Worm (Caenorhabditis elegans) whole organism, mixed stage, embryonic: Measurements from ENCODE around the gene cnc-2.

ENCODE experiments used
- M03D4.4 ChIP-seq: sonication (generic microtip); optimal IDR thresholded peaks from 2 replicates; lab custom pipeline; 2017; ENCODE audit warnings: mild to moderate bottlenecking, missing genetic modification characterization, missing compliant biosample characterization
- bed-3 ChIP-seq: fragments of 200-800 bp; sonication (Bioruptor generic); optimal IDR thresholded peaks from 3 replicates; lab custom pipeline; 2018; ENCODE audit warnings: mild to moderate bottlenecking, missing genetic modification characterization, moderate library complexity, missing compliant biosample characterization
- blmp-1 ChIP-seq: fragments of 150-350 bp; optimal IDR thresholded peaks from 2 replicates; lab custom pipeline; 2014; ENCODE audit warnings: missing biosample characterization, missing genetic modification characterization
- ceh-39 ChIP-seq: fragments of 150-350 bp; optimal IDR thresholded peaks from 2 replicates; lab custom pipeline; 2014; ENCODE audit warnings: missing biosample characterization, missing genetic modification characterization
- ceh-83 ChIP-seq: fragments of 200-800 bp; sonication (Bioruptor generic); optimal IDR thresholded peaks from 2 replicates; lab custom pipeline; 2018; ENCODE audit warnings: mild to moderate bottlenecking, missing genetic modification characterization, missing compliant biosample characterization
- cnd-1 ChIP-seq: fragments of 200-800 bp; sonication (Bioruptor generic); optimal IDR thresholded peaks from 2 replicates; lab custom pipeline; 2018; ENCODE audit warnings: mild to moderate bottlenecking, missing genetic modification characterization, missing compliant biosample characterization
- drap-1 ChIP-seq: fragments of 200-800 bp; sonication (Bioruptor generic); optimal IDR thresholded peaks from 3 replicates; lab custom pipeline; 2018; ENCODE audit warnings: mild to moderate bottlenecking, missing genetic modification characterization, missing compliant biosample characterization
- elt-1 ChIP-seq: sonication (generic microtip); optimal IDR thresholded peaks from 2 replicates; lab custom pipeline; 2017; ENCODE audit warnings: missing genetic modification characterization, mild to moderate bottlenecking, missing compliant biosample characterization, antibody characterized with exemption, moderate library complexity, borderline replicate concordance; ENCODE audit not compliant: insufficient read depth
- elt-3 ChIP-seq: fragments of 150-350 bp; optimal IDR thresholded peaks from 2 replicates; lab custom pipeline; 2014; ENCODE audit warnings: missing biosample characterization, missing genetic modification characterization
- flh-1 ChIP-seq: fragments of 200-800 bp; sonication (Bioruptor generic); optimal IDR thresholded peaks from 2 replicates; lab custom pipeline; 2018; ENCODE audit warnings: mild to moderate bottlenecking, missing genetic modification characterization, moderate library complexity, missing compliant biosample characterization
- hlh-1 ChIP-seq: fragments of 150-350 bp; optimal IDR thresholded peaks from 2 replicates; lab custom pipeline; 2014; ENCODE audit warnings: missing biosample characterization, missing genetic modification reagents, missing genetic modification characterization
- lin-13 ChIP-seq: fragments of 150-350 bp; optimal IDR thresholded peaks from 2 replicates; lab custom pipeline; 2014; ENCODE audit warnings: missing biosample characterization, missing genetic modification characterization
- lin-32 ChIP-seq: fragments of 200-800 bp; sonication (Bioruptor generic); optimal IDR thresholded peaks from 2 replicates; lab custom pipeline; 2018; ENCODE audit warnings: mild to moderate bottlenecking, missing genetic modification characterization, missing compliant biosample characterization
- lsy-2 ChIP-seq: fragments of 150-350 bp; optimal IDR thresholded peaks from 2 replicates; lab custom pipeline; 2014; ENCODE audit warnings: missing biosample characterization, missing genetic modification characterization
- mab-5 ChIP-seq: fragments of 150-350 bp; optimal IDR thresholded peaks from 2 replicates; lab custom pipeline; 2014; ENCODE audit warnings: missing biosample characterization, missing genetic modification characterization
- mls-2 ChIP-seq: sonication (generic microtip); optimal IDR thresholded peaks from 2 replicates; lab custom pipeline; 2016; ENCODE audit warnings: mild to moderate bottlenecking, missing genetic modification characterization, moderate library complexity, missing compliant biosample characterization
- nhr-12 ChIP-seq: fragments of 150-350 bp; optimal IDR thresholded peaks from 2 replicates; lab custom pipeline; 2014; ENCODE audit warnings: missing biosample characterization, missing genetic modification characterization
- nhr-2 ChIP-seq: fragments of 150-350 bp; optimal IDR thresholded peaks from 2 replicates; lab custom pipeline; 2014; ENCODE audit warnings: missing biosample characterization, missing genetic modification characterization
- nhr-237 ChIP-seq: fragments of 150-350 bp; optimal IDR thresholded peaks from 2 replicates; lab custom pipeline; 2014; ENCODE audit warnings: missing biosample characterization, missing genetic modification characterization
- nhr-28 ChIP-seq: fragments of 150-350 bp; optimal IDR thresholded peaks from 2 replicates; lab custom pipeline; 2014; ENCODE audit warnings: missing biosample characterization, missing genetic modification characterization
- nhr-76 ChIP-seq: sonication (generic microtip); optimal IDR thresholded peaks from 2 replicates; lab custom pipeline; 2017; ENCODE audit warnings: missing biosample characterization, missing genetic modification characterization
- pha-4 ChIP-seq: fragments of 150-350 bp; optimal IDR thresholded peaks from 2 replicates; lab custom pipeline; 2018; ENCODE audit warnings: missing biosample characterization, missing genetic modification reagents, missing genetic modification characterization
- sem-2 ChIP-seq: fragments of 200-800 bp; sonication (Bioruptor generic); optimal IDR thresholded peaks from 2 replicates; lab custom pipeline; 2018; ENCODE audit warnings: mild to moderate bottlenecking, missing genetic modification characterization, missing compliant biosample characterization
- snpc-4 ChIP-seq: fragments of 150-350 bp; optimal IDR thresholded peaks from 2 replicates; lab custom pipeline; 2014; ENCODE audit warnings: missing biosample characterization, missing genetic modification characterization
- sptf-1 ChIP-seq: sonication (generic microtip); optimal IDR thresholded peaks from 2 replicates; lab custom pipeline; 2017; ENCODE audit warnings: mild to moderate bottlenecking, missing genetic modification characterization, moderate library complexity, missing compliant biosample characterization
- tbx-8 ChIP-seq: fragments of 200-800 bp; sonication (Bioruptor generic); optimal IDR thresholded peaks from 2 replicates; lab custom pipeline; 2018; ENCODE audit warnings: mild to moderate bottlenecking, missing genetic modification characterization, moderate library complexity, missing compliant biosample characterization
- unc-120 ChIP-seq: sonication (generic microtip); optimal IDR thresholded peaks from 2 replicates; lab custom pipeline; 2017; ENCODE audit warnings: missing genetic modification characterization, missing compliant biosample characterization; ENCODE audit not compliant: poor library complexity, severe bottlenecking
- unc-39 ChIP-seq: fragments of 150-350 bp; optimal IDR thresholded peaks from 2 replicates; lab custom pipeline; 2014; ENCODE audit warnings: missing biosample characterization, missing genetic modification characterization
- unc-62 ChIP-seq: fragments of 150-350 bp; optimal IDR thresholded peaks from 2 replicates; lab custom pipeline; 2014; ENCODE audit warnings: missing biosample characterization, missing genetic modification reagents, missing genetic modification characterization
- zip-8 ChIP-seq: fragments of 150-350 bp; optimal IDR thresholded peaks from 2 replicates; lab custom pipeline; 2014; ENCODE audit warnings: missing biosample characterization, missing genetic modification characterization

Gene cnc-2

DNA sequence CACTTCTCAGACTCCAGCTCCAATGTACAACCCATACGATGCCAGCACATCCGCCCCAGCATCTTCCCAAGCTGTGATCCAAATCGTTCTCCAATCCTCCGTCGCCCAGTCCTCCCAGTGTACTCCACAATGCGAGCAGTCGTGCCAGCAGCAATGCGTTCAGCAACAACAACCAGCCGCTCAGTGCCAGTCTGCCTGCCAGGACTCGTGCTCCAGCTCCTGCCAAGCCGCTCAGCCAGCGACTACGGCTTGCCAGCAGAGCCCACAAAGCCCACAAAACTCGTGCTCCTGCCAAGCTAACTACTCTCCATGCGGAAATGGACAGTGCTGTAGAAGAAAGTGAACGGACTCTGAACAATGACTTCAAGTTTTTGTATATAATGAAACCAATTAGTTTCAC lies 15.9 kb upstream of the cnc-2 start:
- TF ChIP-seq zip-8 (tag; lab: Kevin White, UChicago) (no peak), sptf-1 (tag; lab: Kevin White, UChicago) (no peak), nhr-237 (no peak), lin-13 (tag; lab: Kevin White, UChicago) (no peak), nhr-12 (tag; lab: Kevin White, UChicago) (no peak), elt-3 (tag; lab: Kevin White, UChicago) (no peak), unc-39 (no peak), lin-32 (GFP tag; lab: Kevin White, UChicago) (no peak), mab-5 (tag; lab: Kevin White, UChicago) (no peak), nhr-76 (tag; lab: Kevin White, UChicago) (no peak), ceh-83 (no peak)

DNA sequence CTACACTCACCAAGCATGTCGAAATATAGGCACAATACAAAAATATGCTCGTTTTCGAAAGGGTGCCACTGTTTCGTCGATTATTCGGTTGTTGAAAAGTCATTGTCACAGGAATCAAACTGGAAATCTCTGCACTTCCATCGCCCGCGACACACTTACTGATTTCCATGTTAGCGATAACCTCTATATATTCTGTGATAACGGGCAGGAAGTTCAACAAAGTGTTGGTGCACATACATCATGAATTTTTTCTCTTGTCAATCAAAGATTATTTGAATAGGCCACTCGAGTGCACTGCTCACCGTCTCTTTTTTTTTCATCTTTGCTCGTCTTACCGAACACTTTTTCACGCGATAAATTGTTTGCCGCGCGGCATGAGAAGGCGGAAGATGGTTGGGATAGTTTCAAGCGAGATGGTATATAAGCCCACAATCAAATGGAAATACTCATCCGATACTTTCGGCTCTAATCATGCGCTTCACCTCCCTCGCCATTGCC lies 14.6 kb upstream of the cnc-2 start, which contains the start of the genes fpn-1.2 and pqn-54:
Gene fpn-1.2 (minus strand): TSS at position 157 of the 498 bp plus-strand sequence.
Gene pqn-54 (plus strand): TSS at position 448 of the 498 bp plus-strand sequence.
- TF ChIP-seq nhr-28 (no peak), drap-1 (GFP tag; lab: Kevin White, UChicago) (no peak), elt-1 (tag; lab: Kevin White, UChicago) (no peak), nhr-12 (tag; lab: Kevin White, UChicago) (no peak), sem-2 (GFP tag; lab: Kevin White, UChicago) (no peak), nhr-237 (no peak)

ce11 chrV:1460069-1460468 lies 10.1 kb upstream of the cnc-2 start, which contains the start of gene hacd-1:
Gene hacd-1, plus strand, starts transcription at chrV:1460369.
- TF ChIP-seq nhr-2 (tag; lab: Kevin White, UChicago) (no peak), sem-2 (GFP tag; lab: Kevin White, UChicago) (no peak), lin-13 (tag; lab: Kevin White, UChicago) (no peak), mab-5 (tag; lab: Kevin White, UChicago) (no peak), blmp-1 (tag; lab: Kevin White, UChicago) (no peak), pha-4 (tag; lab: Kevin White, UChicago) (no peak), bed-3 (GFP tag; lab: Kevin White, UChicago) (no peak), M03D4.4 (tag; lab: Kevin White, UChicago) (no peak), lsy-2 (tag; lab: Kevin White, UChicago) (no peak), elt-1 (tag; lab: Kevin White, UChicago) (no peak)

ce11 chrV:1459374-1459926 lies 9.5 kb upstream of the cnc-2 start:
- TF ChIP-seq nhr-2 (tag; lab: Kevin White, UChicago), result no peak
- no peak for TF ChIP-seq lsy-2 (tag; lab: Kevin White, UChicago)
- TF ChIP-seq snpc-4 (tag; lab: Kevin White, UChicago), result no peak
- no peak for TF ChIP-seq cnd-1
- TF ChIP-seq unc-39, result no peak
- TF ChIP-seq tbx-8 (GFP tag; lab: Kevin White, UChicago), result no peak
- TF ChIP-seq lin-32 (GFP tag; lab: Kevin White, UChicago), result no peak
- no peak for TF ChIP-seq mls-2 (tag; lab: Kevin White, UChicago)
- no peak for TF ChIP-seq lin-13 (tag; lab: Kevin White, UChicago)
- no peak for TF ChIP-seq flh-1 (GFP tag; lab: Kevin White, UChicago)
- no peak for TF ChIP-seq nhr-237
- no peak for TF ChIP-seq elt-3 (tag; lab: Kevin White, UChicago)
- TF ChIP-seq hlh-1 (tag; lab: Kevin White, UChicago), result no peak
- no peak for TF ChIP-seq nhr-28
- TF ChIP-seq, all 35 proteins: peak for 0

- no peak for TF ChIP-seq lin-32 (GFP tag; lab: Kevin White, UChicago)
- TF ChIP-seq unc-39, result no peak
- TF ChIP-seq, all 35 proteins: peak for 0
Measured at ce11 chrV:1456614-1457013, 6.6 kb upstream of the cnc-2 start.

DNA sequence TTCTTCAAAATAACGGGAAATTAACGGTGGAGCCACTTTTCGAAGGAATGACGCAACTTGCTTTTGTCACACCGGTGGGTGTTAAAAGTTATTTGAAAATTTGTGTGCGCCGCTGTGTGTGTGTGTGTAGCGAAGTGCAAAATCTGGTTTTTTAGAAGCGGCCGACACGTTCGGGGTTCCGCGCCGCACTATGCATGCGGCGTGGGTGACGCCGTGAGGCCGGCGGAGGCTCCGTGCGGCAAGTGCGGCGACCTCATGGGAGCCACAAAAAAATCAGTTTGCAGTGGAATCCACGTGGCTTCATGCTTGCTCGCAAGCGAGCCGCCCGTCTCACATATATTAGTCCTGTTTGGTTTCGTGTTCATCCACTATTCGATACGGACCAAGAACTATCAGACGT lies 5.3 kb upstream of the cnc-2 start:
- TF ChIP-seq lin-13 (tag; lab: Kevin White, UChicago), result no peak
- no peak for TF ChIP-seq nhr-237
- no peak for TF ChIP-seq sem-2 (GFP tag; lab: Kevin White, UChicago)
- no peak for TF ChIP-seq unc-39
- TF ChIP-seq unc-62, result no peak
- TF ChIP-seq snpc-4 (tag; lab: Kevin White, UChicago), result no peak
- TF ChIP-seq mls-2 (tag; lab: Kevin White, UChicago), result no peak
- TF ChIP-seq unc-120, result no peak
- TF ChIP-seq nhr-12 (tag; lab: Kevin White, UChicago), result no peak
- no peak for TF ChIP-seq ceh-39
- TF ChIP-seq, all 35 proteins: peak for 0
